Worm (Caenorhabditis elegans) whole organism, L4 larva: ENCODE measurements around the gene dhps-1.

Experiments used
- D1046.2 ChIP-seq: fragments of 200-800 bp; sonication (Bioruptor generic); IDR thresholded peaks from 2 replicates; pipeline ENCODE4 v1.3.6; 2022; ENCODE audit warnings: missing genetic modification characterization, missing compliant biosample characterization
- arid-1 ChIP-seq: fragments of 200-800 bp; sonication (Bioruptor generic); conservative IDR thresholded peaks from 2 replicates; pipeline ENCODE4 v1.3.6; 2022; ENCODE audit warnings: missing genetic modification reagents, missing genetic modification characterization, missing compliant biosample characterization

ce11 chrII:11988724-11989123, 4.1 kb upstream of the dhps-1 start, which contains the start of gene Y17G7B.3:
- TF ChIP-seq D1046.2 (GFP tag; lab: Robert Waterston, UW) (no peak), arid-1 (GFP tag; lab: Robert Waterston, UW) (no peak)
